Worm (Caenorhabditis elegans): ENCODE results near the gene C55C3.7.
A peak's percentile ranks its signal among the peaks of the same experiment; 100 is the strongest.

C55C3.7 gene

DNA sequence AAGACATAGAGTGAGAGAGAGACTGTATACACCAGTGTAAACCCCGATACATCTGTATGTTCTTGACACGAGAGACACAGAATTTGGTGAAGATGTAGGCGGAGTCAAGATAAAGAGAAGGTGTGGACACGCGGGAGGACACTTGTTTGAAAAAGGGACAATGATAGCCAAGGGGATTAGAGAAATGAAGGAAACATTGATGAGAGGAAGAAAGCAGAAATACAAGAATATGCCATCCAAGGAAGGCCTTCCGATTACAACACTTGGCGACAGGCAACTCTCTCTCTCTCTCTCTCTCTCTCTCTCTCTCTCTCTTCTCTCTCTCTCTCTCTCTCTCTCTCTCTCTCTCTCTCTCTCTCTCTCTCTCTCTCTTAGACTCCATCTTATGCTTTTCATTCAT is 24.2 kb upstream of the C55C3.7 start:
- TF ChIP-seq zag-1 (tag; optimal IDR thresholded peaks at IDR 0.05) (no peak), mdl-1 (tag; optimal IDR thresholded peaks at IDR 0.05) (peak; percentile 3 to 8), lin-29 (GFP tag; IDR thresholded peaks at IDR 0.05) (peak; percentile 41; the same call in 1 of the 2 replicates), daf-19 (GFP tag; conservative IDR thresholded peaks at IDR 0.05) (no peak), ztf-11 (tag; optimal IDR thresholded peaks at IDR 0.05) (no peak), mxl-3 (GFP tag; optimal IDR thresholded peaks at IDR 0.05) (peak; percentile 82), daf-12 (tag; optimal IDR thresholded peaks at IDR 0.05) (no peak), F49E8.2 (tag; optimal IDR thresholded peaks at IDR 0.05; ENCODE audit: borderline replicate concordance) (no peak), spr-1 (tag; optimal IDR thresholded peaks at IDR 0.05) (no peak), snpc-4 (tag; optimal IDR thresholded peaks at IDR 0.05) (no peak), hlh-30 (tag; optimal IDR thresholded peaks at IDR 0.05; ENCODE audit: insufficient read depth) (no peak), nhr-25 (tag; optimal IDR thresholded peaks at IDR 0.05; ENCODE audit: borderline replicate concordance, insufficient read depth) (peak; percentile 64), unc-62 (GFP tag; optimal IDR thresholded peaks at IDR 0.05 in 1 of 2) (peak in 1 of 2 experiments; percentile 46), unc-62 (tag; optimal IDR thresholded peaks at IDR 0.05) (no peak), madf-9 (GFP tag; conservative IDR thresholded peaks at IDR 0.05) (no peak), lim-7 (GFP tag; IDR thresholded peaks at IDR 0.05) (no peak)

DNA sequence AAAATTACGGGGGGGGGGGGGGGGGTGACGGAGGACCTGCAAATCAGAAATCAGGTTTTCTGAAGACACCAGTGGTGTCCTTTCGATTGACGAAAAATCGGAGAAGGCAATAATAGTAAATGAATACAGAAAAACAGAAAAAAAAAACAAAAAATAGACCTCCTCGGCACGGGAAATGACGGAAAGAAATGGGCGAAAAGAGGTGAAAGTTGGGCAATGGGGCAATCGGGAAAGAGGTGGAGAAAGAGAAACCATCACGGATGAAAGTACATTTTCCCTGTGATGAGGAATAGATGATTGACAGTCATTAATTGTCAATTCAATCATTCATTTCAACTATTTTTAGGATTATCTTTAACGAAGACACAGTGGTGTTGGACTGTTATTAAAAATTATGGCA is 21.5 kb upstream of the C55C3.7 start:
- TF ChIP-seq mdt-29 (GFP tag; IDR thresholded peaks at IDR 0.05) (no peak), nhr-10 (tag; optimal IDR thresholded peaks at IDR 0.05) (no peak), ceh-82 (tag; optimal IDR thresholded peaks at IDR 0.05) (no peak), Y48G9A.11 (GFP tag; IDR thresholded peaks at IDR 0.05) (no peak), nhr-42 (GFP tag; IDR thresholded peaks at IDR 0.05) (no peak), lin-1 (GFP tag; IDR thresholded peaks at IDR 0.05) (no peak), snpc-4 (tag; optimal IDR thresholded peaks at IDR 0.05) (no peak), zfp-3 (GFP tag; conservative IDR thresholded peaks at IDR 0.05) (no peak), nhr-41 (GFP tag; IDR thresholded peaks at IDR 0.05) (no peak), daf-8 (GFP tag; IDR thresholded peaks at IDR 0.05) (no peak), mxl-2 (GFP tag; conservative IDR thresholded peaks at IDR 0.05) (no peak), ceh-44 (GFP tag; IDR thresholded peaks at IDR 0.05) (no peak), aly-2 (tag; optimal IDR thresholded peaks at IDR 0.05) (no peak), D1046.2 (GFP tag; IDR thresholded peaks at IDR 0.05) (no peak), tag-97 (GFP tag; IDR thresholded peaks at IDR 0.05) (no peak), fos-1 (tag; optimal IDR thresholded peaks at IDR 0.05) (no peak), unc-62 (GFP tag; optimal IDR thresholded peaks at IDR 0.05 in 1 of 2) (no peak), unc-62 (tag; optimal IDR thresholded peaks at IDR 0.05) (no peak), ceh-62 (tag; optimal IDR thresholded peaks at IDR 0.05) (no peak), ZK337.2 (GFP tag; IDR thresholded peaks at IDR 0.05) (no peak)

DNA sequence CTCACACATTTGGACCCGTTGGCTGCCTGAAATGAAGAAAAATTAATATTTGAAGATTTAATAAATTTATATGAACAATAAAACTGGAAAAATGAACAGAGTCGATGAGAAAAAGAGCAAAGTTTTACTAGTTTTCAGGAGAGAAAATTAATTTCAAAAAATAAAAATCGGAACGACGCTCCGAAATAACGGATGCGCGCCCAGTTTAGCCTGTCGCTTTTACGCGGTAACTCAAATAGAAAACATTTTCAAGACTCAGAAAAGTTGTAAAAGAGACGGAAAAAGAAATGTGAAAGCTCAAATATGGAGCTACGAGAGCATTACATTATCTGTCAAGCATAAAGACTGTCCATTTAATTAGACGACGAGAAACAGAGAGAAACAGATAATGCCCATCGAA is 21.0 kb upstream of the C55C3.7 start, which contains the start of the genes C55C3.73 and perm-5:
Gene C55C3.73, minus strand, starts transcription at position 9 of the 400 bp plus-strand sequence.
Gene perm-5, minus strand, starts transcription at position 26 of the 400 bp plus-strand sequence.
- no peak for TF ChIP-seq zfp-3 (GFP tag; conservative IDR thresholded peaks at IDR 0.05)
- no peak for TF ChIP-seq ces-1 (GFP tag; optimal IDR thresholded peaks at IDR 0.05)
- TF ChIP-seq T20F7.1 (GFP tag; optimal IDR thresholded peaks at IDR 0.05): peak; percentile 10
- TF ChIP-seq ceh-82 (tag; optimal IDR thresholded peaks at IDR 0.05): no peak
- no peak for TF ChIP-seq ZK337.2 (GFP tag; IDR thresholded peaks at IDR 0.05)
- TF ChIP-seq zip-2 (tag; optimal IDR thresholded peaks at IDR 0.05): no peak
- no peak for TF ChIP-seq nhr-11 (tag; optimal IDR thresholded peaks at IDR 0.05)
- no peak for TF ChIP-seq ama-1 (optimal IDR thresholded peaks at IDR 0.05)
- TF ChIP-seq egl-43 (GFP tag; IDR thresholded peaks at IDR 0.05): no peak
- peak; percentile 94 for TF ChIP-seq Y48G9A.11 (GFP tag; IDR thresholded peaks at IDR 0.05)
- no peak for TF ChIP-seq Y105C5A.15 (GFP tag; IDR thresholded peaks at IDR 0.05)

All from whole organism, L4 larva.